Worm (Caenorhabditis elegans): ENCODE data around the gene T19C9.8.
"Not testable (repeated sequence)": the region's sequence is repeated elsewhere in the genome, so short reads cannot be mapped to it uniquely, and the experiment has no call there.

Gene T19C9.8

DNA sequence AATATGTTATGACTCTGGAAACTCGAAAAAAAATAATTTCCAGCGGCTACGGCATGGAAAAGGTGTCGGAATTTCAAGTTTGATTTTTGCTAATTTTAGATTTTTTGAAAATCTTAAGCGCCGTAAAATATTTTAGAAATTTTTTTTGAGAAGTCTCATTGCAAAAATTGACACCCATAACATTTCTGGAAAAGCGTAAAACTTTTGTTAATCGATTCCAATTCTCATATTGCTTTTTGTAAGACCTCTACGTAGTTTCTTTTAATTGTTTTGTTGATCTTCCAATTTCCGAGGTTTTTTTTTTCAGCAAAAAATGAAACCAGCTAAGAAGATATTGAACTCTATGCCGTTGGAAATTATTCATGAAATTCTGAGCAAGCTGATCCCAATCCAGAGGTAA is 20.0 kb downstream of the T19C9.8 start, which contains the start of gene fbxa-85 (continued):
- TF ChIP-seq snpc-1.1 (tag; optimal IDR thresholded peaks at IDR 0.05; ENCODE audit: insufficient read depth) (no peak), hsf-1 (GFP tag; IDR thresholded peaks at IDR 0.05) (no peak)

DNA sequence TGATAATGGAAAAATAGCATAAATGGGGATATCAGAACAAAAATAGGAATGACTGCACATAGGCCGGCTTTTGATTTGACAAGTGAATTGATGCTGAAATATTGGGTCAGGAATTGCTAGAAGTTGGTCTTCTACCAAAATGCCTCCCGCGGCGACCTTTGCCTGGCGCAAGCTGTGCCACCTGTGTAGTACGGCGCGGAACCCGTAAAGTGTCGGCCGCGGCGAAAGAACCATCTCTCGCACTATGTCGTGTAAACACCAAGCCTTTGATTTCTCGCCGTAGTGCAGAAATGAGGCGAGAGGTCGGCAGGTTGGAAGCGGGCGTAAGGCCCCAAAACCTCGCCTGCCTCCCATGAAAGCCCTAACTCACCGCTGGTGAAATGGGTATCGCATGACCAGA is 22.5 kb downstream of the T19C9.8 start:
- TF ChIP-seq attf-6 (GFP tag; IDR thresholded peaks at IDR 0.05), result 0 out of 2 replicates have a peak, but pooled peaks have one; percentile 16
- no peak for TF ChIP-seq hlh-26 (GFP tag; conservative IDR thresholded peaks at IDR 0.05)
- no peak for TF ChIP-seq snpc-4 (GFP tag; optimal IDR thresholded peaks at IDR 0.05)
- TF ChIP-seq snpc-4 (tag; optimal IDR thresholded peaks at IDR 0.05), result peak in 2 of 4 experiments; percentile 71
- TF ChIP-seq lin-26 (GFP tag; IDR thresholded peaks at IDR 0.05), result no peak
- no peak for TF ChIP-seq ztf-18 (tag; optimal IDR thresholded peaks at IDR 0.05)
- 0 out of 2 replicates have a peak, but pooled peaks have one; percentile 38 for TF ChIP-seq dox-1 (GFP tag; IDR thresholded peaks at IDR 0.05)

DNA sequence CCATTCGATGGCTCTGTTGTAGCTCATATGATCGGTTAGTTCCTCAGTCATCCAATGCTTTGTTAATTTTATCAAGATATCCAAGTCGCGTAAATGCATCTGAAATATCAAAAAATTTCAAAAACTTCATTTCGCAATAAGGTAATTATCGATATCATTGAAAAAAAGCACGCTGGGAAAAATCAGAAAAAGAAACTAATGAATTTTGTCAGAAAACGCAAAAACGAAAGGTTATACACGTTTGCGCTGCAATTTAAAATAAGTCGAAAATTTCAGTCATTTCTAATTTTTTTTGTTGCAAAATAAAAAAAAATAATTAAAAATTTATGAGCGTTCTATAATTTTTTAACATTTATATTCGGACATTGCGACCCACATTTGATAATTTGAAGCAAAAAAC is 26.0 kb downstream of the T19C9.8 start, which contains the start of gene K10G4.3:
TSS of gene K10G4.3 (minus strand) at position 101 of the 400 bp plus-strand sequence.
- not testable (repeated sequence) for TF ChIP-seq F39B2.1 (GFP tag; IDR thresholded peaks at IDR 0.05); repo-1 (tag; optimal IDR thresholded peaks at IDR 0.05); F10E7.11 (tag; optimal IDR thresholded peaks at IDR 0.05)

DNA sequence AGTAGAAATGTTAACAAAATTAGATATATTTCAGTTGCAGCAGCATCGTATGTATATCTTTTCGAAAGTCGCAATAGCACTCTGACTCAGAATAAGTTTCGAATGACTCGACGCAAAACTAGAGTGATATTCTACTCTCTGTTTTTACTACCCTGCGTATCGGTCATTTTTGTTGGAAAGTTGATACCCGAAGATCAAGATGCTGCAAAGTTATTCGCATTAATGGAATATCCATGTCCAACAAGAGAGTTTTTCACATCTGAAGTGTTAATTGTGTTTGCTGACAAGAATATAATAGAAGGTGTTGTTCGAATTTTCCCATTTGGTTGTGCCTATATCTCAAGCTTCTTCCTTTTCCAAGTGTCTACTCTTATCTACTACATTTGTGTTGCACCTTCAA is 33.2 kb downstream of the T19C9.8 start:
- TF ChIP-seq ztf-22 (GFP tag; optimal IDR thresholded peaks at IDR 0.05) (no peak), hsf-1 (GFP tag; IDR thresholded peaks at IDR 0.05) (no peak), F23B12.7 (tag; optimal IDR thresholded peaks at IDR 0.05; ENCODE audit: insufficient read depth) (no peak), pha-4 (tag; optimal IDR thresholded peaks at IDR 0.05) (no peak), F22D6.2 (tag; optimal IDR thresholded peaks at IDR 0.05) (no peak)

DNA sequence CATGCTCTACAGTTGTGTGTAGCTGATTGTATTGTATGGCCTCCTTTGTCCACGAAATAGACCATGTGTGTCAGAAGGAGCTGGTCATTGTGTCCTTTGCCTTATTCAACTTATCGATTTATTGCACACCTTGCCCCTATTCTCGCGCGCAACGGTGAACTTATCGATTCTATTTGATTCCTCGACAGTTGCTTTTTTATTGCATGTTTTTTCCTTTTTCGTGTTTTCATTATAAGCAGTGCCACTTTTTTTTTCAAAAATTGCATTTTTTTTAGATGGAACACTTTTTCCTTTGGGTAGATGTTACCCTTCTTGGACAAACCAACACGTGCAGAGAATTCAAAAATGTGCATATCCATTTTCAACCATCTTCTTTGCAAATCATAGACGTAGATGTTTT is 34.4 kb downstream of the T19C9.8 start, which contains the start of gene K10G4.10:
TSS of gene K10G4.10 (plus strand) at position 301 of the 400 bp plus-strand sequence.
- TF ChIP-seq repo-1 (tag; optimal IDR thresholded peaks at IDR 0.05) (no peak), B0261.1 (tag; optimal IDR thresholded peaks at IDR 0.05) (no peak), F37B4.10 (GFP tag; IDR thresholded peaks at IDR 0.05) (no peak), lir-1 (GFP tag; conservative IDR thresholded peaks at IDR 0.05) (no peak), mcd-1 (GFP tag; IDR thresholded peaks at IDR 0.05) (no peak), aptf-2 (GFP tag; conservative IDR thresholded peaks at IDR 0.05) (no peak), madf-8 (GFP tag; conservative IDR thresholded peaks at IDR 0.05) (no peak), ets-4 (GFP tag; optimal IDR thresholded peaks at IDR 0.05) (no peak), ztf-25 (GFP tag; IDR thresholded peaks at IDR 0.05) (no peak)

DNA sequence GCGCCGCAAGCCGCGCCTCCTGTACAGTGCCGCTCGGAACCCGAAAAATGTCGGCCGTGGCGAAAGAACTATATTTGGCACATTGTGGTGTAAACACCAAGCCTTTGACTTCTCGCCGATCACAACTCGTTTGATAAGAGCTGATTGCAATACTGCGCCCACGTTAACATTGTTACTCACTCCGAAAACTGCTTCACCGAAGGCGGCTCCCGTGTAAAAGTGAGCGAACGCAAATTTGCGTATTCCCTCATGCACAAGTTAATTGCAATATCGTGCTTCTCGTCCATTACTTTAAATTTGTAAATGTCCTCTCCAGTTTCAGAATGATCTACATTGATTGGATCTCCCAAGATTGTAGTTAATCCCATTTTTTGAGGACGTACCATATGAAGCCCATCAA is 45.3 kb downstream of the T19C9.8 start:
- no peak for TF ChIP-seq ceh-79 (tag; optimal IDR thresholded peaks at IDR 0.05)
- TF ChIP-seq Y53G8AR.9 (GFP tag; conservative IDR thresholded peaks at IDR 0.05), result no peak
- no peak for TF ChIP-seq K11D2.4 (GFP tag; IDR thresholded peaks at IDR 0.05)
- no peak for TF ChIP-seq K12H6.12 (tag; optimal IDR thresholded peaks at IDR 0.05)
- TF ChIP-seq hsf-1 (GFP tag; IDR thresholded peaks at IDR 0.05), result no peak
- TF ChIP-seq cebp-2 (GFP tag; IDR thresholded peaks at IDR 0.05), result no peak
- TF ChIP-seq bed-1 (GFP tag; IDR thresholded peaks at IDR 0.05), result no peak
